Fruit fly (Drosophila melanogaster) whole organism, prepupa: ENCODE data around the gene tsl.

Experiments used
- Blimp-1 ChIP-seq: fragments of 200-800 bp; sonication (Bioruptor generic); optimal IDR thresholded peaks from 3 replicates; lab custom pipeline; 2017; ENCODE audit warnings: missing biosample characterization, missing genetic modification characterization, mild to moderate bottlenecking, moderate library complexity, missing genetic modification reagents
- CG10669 ChIP-seq: fragments of 200-800 bp; sonication (Bioruptor generic); optimal IDR thresholded peaks from 3 replicates; lab custom pipeline; 2018; ENCODE audit warnings: missing biosample characterization, mild to moderate bottlenecking, missing genetic modification characterization, moderate library complexity
- CG11294 ChIP-seq: fragments of 200-800 bp; sonication (Bioruptor generic); IDR thresholded peaks from 2 replicates; pipeline ENCODE4 v1.3.6; 2022; ENCODE audit warnings: missing biosample characterization, missing genetic modification characterization
- CG11762 ChIP-seq: fragments of 200-800 bp; sonication (Bioruptor generic); optimal IDR thresholded peaks from 3 replicates; lab custom pipeline; 2016; ENCODE audit warnings: missing biosample characterization, missing genetic modification characterization; ENCODE audit not compliant: insufficient read depth
- CG11902 ChIP-seq: fragments of 200-800 bp; sonication (Bioruptor generic); optimal IDR thresholded peaks from 3 replicates; lab custom pipeline; 2016; ENCODE audit warnings: missing biosample characterization, missing genetic modification characterization
- CG15336 ChIP-seq: fragments of 200-800 bp; sonication (Bioruptor generic); IDR thresholded peaks from 2 replicates; pipeline ENCODE4 v1.3.6; 2022; ENCODE audit warnings: missing biosample characterization, missing genetic modification characterization
- CG1621 ChIP-seq: fragments of 200-800 bp; sonication (Bioruptor generic); optimal IDR thresholded peaks from 3 replicates; lab custom pipeline; 2018; ENCODE audit warnings: missing biosample characterization, mild to moderate bottlenecking, missing genetic modification characterization
- CG16779 ChIP-seq: fragments of 200-800 bp; sonication (Bioruptor generic); optimal IDR thresholded peaks from 3 replicates; lab custom pipeline; 2017; ENCODE audit warnings: missing biosample characterization, mild to moderate bottlenecking, missing genetic modification characterization
- CG34406 ChIP-seq: fragments of 200-800 bp; sonication (Bioruptor generic); optimal IDR thresholded peaks from 3 replicates; lab custom pipeline; 2016; ENCODE audit warnings: missing biosample characterization, missing genetic modification characterization
- CG6163 ChIP-seq: fragments of 200-800 bp; sonication (Bioruptor generic); IDR thresholded peaks from 3 replicates; pipeline ENCODE4 v1.3.6; 2022; ENCODE audit warnings: missing biosample characterization, missing genetic modification characterization
- CG6276 ChIP-seq: fragments of 200-800 bp; sonication (Bioruptor generic); optimal IDR thresholded peaks from 2 replicates; lab custom pipeline; 2017; ENCODE audit warnings: missing biosample characterization, mild to moderate bottlenecking, missing genetic modification characterization
- CG6808 ChIP-seq: fragments of 200-800 bp; sonication (Bioruptor generic); optimal IDR thresholded peaks from 3 replicates; lab custom pipeline; 2017; ENCODE audit warnings: missing biosample characterization, missing genetic modification characterization, mild to moderate bottlenecking, moderate library complexity, missing genetic modification reagents
- CG6854 ChIP-seq: fragments of 200-800 bp; sonication (Bioruptor generic); optimal IDR thresholded peaks from 2 replicates; lab custom pipeline; 2017; ENCODE audit warnings: missing biosample characterization, mild to moderate bottlenecking, missing genetic modification characterization
- CG7368 ChIP-seq: fragments of 200-800 bp; sonication (Bioruptor generic); optimal IDR thresholded peaks from 3 replicates; lab custom pipeline; 2016; ENCODE audit warnings: missing biosample characterization, missing genetic modification characterization
- CG8632 ChIP-seq: fragments of 200-800 bp; sonication (Bioruptor generic); optimal IDR thresholded peaks from 3 replicates; lab custom pipeline; 2016; ENCODE audit warnings: missing biosample characterization, missing genetic modification characterization
- CG9139 ChIP-seq: fragments of 200-800 bp; sonication (Bioruptor generic); optimal IDR thresholded peaks from 3 replicates; lab custom pipeline; 2017; ENCODE audit warnings: missing biosample characterization, mild to moderate bottlenecking, missing genetic modification characterization
- Eip75B ChIP-seq: fragments of 200-800 bp; sonication (Bioruptor generic); optimal IDR thresholded peaks from 3 replicates; lab custom pipeline; 2016; ENCODE audit warnings: missing biosample characterization, missing genetic modification characterization
- Eip78C ChIP-seq: fragments of 200-800 bp; sonication (Bioruptor generic); peaks from one replicate; lab custom pipeline; 2016; ENCODE audit warnings: missing biosample characterization, missing genetic modification characterization
- Ets96B ChIP-seq: fragments of 200-800 bp; optimal IDR thresholded peaks from 2 replicates; lab custom pipeline; 2019; ENCODE audit warnings: missing biosample characterization, mild to moderate bottlenecking, missing genetic modification characterization, moderate library complexity
- Gug ChIP-seq: fragments of 200-800 bp; sonication (Bioruptor generic); IDR thresholded peaks from 2 replicates; pipeline ENCODE4 v1.3.6; 2022; ENCODE audit warnings: missing biosample characterization, missing genetic modification characterization
- Hr38 ChIP-seq: sonication (Bioruptor generic); optimal IDR thresholded peaks from 2 replicates; lab custom pipeline; 2016; ENCODE audit warnings: missing biosample characterization, missing genetic modification characterization
- Lpt ChIP-seq: fragments of 200-800 bp; sonication (Bioruptor generic); optimal IDR thresholded peaks from 3 replicates; lab custom pipeline; 2016; ENCODE audit warnings: missing biosample characterization, missing genetic modification characterization
- Sox102F ChIP-seq: fragments of 200-800 bp; sonication (Bioruptor generic); optimal IDR thresholded peaks from 2 replicates; lab custom pipeline; 2016; ENCODE audit warnings: missing biosample characterization, mild to moderate bottlenecking, missing genetic modification characterization
- achi ChIP-seq: fragments of 200-800 bp; sonication (Bioruptor generic); optimal IDR thresholded peaks from 3 replicates; lab custom pipeline; 2016; ENCODE audit warnings: missing biosample characterization, missing genetic modification characterization
- cyc ChIP-seq: fragments of 200-800 bp; sonication (Bioruptor generic); optimal IDR thresholded peaks from 3 replicates; lab custom pipeline; 2016; ENCODE audit warnings: missing biosample characterization, missing genetic modification characterization
- dac ChIP-seq: fragments of 200-800 bp; sonication (Bioruptor generic); optimal IDR thresholded peaks from 2 replicates; lab custom pipeline; 2017; ENCODE audit warnings: missing biosample characterization, mild to moderate bottlenecking, missing genetic modification characterization
- eg ChIP-seq: fragments of 200-800 bp; sonication (Bioruptor generic); IDR thresholded peaks from 3 replicates; pipeline ENCODE4 v1.3.6; 2022; ENCODE audit warnings: missing biosample characterization, missing genetic modification characterization
- esn ChIP-seq: fragments of 200-800 bp; sonication (Bioruptor generic); optimal IDR thresholded peaks from 2 replicates; lab custom pipeline; 2016; ENCODE audit warnings: missing biosample characterization, mild to moderate bottlenecking, missing genetic modification characterization, moderate library complexity
- fd59A ChIP-seq: fragments of 200-800 bp; sonication (Bioruptor generic); optimal IDR thresholded peaks from 2 replicates; lab custom pipeline; 2017; ENCODE audit warnings: missing biosample characterization, mild to moderate bottlenecking, missing genetic modification characterization, missing genetic modification reagents
- fd85E ChIP-seq: fragments of 200-800 bp; sonication (Bioruptor generic); optimal IDR thresholded peaks from 3 replicates; lab custom pipeline; 2016; ENCODE audit warnings: missing biosample characterization, missing genetic modification characterization
- fkh ChIP-seq: fragments of 200-800 bp; sonication (Bioruptor generic); optimal IDR thresholded peaks from 3 replicates; lab custom pipeline; 2017; ENCODE audit warnings: missing biosample characterization, mild to moderate bottlenecking, missing genetic modification characterization, moderate library complexity
- lz ChIP-seq: fragments of 200-800 bp; sonication (Bioruptor generic); optimal IDR thresholded peaks from 3 replicates; lab custom pipeline; 2016; ENCODE audit warnings: missing biosample characterization, missing genetic modification characterization
- net ChIP-seq: fragments of 200-800 bp; sonication (Bioruptor generic); optimal IDR thresholded peaks from 3 replicates; lab custom pipeline; 2016; ENCODE audit warnings: missing biosample characterization, missing genetic modification characterization
- pdm3 ChIP-seq: fragments of 200-800 bp; sonication (Bioruptor generic); optimal IDR thresholded peaks from 3 replicates; lab custom pipeline; 2016; ENCODE audit warnings: missing biosample characterization, missing genetic modification characterization
- spab ChIP-seq: fragments of 200-800 bp; sonication (Bioruptor generic); optimal IDR thresholded peaks from 2 replicates; lab custom pipeline; 2017; ENCODE audit warnings: missing biosample characterization, mild to moderate bottlenecking, missing genetic modification characterization, missing genetic modification reagents
- ss ChIP-seq, 2 experiments: fragments of 200-800 bp; sonication (Bioruptor generic); optimal IDR thresholded peaks; 2 replicates in 1 of 2; 3 replicates in 1 of 2; lab custom pipeline; 2017 to 2018; ENCODE audit warnings: mild to moderate bottlenecking in 2 of 2, missing biosample characterization in 2 of 2, missing genetic modification characterization in 2 of 2, moderate library complexity in 1 of 2
- svp ChIP-seq: fragments of 200-800 bp; sonication (Bioruptor generic); peaks from one replicate; lab custom pipeline; 2016; ENCODE audit warnings: missing biosample characterization, missing genetic modification characterization
- topi ChIP-seq: fragments of 200-800 bp; sonication (Bioruptor generic); optimal IDR thresholded peaks from 3 replicates; lab custom pipeline; 2016; ENCODE audit warnings: missing biosample characterization, missing genetic modification characterization
- vri ChIP-seq: fragments of 200-800 bp; sonication (Bioruptor generic); optimal IDR thresholded peaks from 3 replicates; lab custom pipeline; 2016; ENCODE audit warnings: missing biosample characterization, mild to moderate bottlenecking, missing genetic modification characterization

The tsl gene

DNA sequence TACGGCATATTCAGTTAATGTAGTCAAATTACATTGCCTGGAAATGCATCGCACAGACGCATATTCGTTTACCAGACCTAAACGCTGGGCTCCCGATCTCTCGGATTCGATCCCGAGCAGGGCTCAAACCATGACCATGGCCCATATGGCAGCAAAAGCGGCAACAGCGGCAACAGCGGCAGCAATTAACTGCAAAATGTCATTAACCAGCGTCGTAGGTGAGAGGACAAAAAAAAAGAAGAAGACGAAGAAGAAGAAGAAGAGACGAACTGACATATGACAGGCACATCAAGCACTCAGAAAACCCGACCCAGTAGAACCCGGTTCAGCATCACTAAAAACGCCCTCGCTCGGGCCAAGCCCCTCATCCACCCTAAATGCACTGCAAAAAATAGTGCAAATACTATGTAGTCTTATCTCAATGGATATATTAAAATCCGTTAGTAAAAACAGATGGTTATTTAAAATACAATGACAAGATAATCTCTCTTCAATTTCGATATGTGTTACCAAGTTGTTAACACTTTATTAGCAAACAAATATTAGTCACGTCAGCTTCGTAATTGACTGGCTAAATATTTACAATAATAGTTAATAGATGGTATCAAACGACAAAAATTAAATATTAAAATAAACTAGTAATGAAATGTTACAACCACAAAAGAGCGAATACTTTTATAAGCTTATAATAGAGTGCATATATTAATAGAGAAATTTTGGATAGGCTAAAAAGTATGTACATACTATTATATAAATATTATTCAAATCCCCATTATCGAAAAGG is 43.6 kb upstream of the tsl start (continued):
- TF ChIP-seq Eip78C (GFP tag; lab: Kevin White, UChicago): peak; percentile 87
- TF ChIP-seq dac (GFP tag; lab: Kevin White, UChicago): no peak
- TF ChIP-seq svp (GFP tag; lab: Kevin White, UChicago): peak; percentile 64
- TF ChIP-seq net (GFP tag; lab: Kevin White, UChicago): peak; percentile 14
- TF ChIP-seq CG6276: no peak
- TF ChIP-seq CG11762 (GFP tag; lab: Kevin White, UChicago): no peak
- no peak for TF ChIP-seq fkh
- TF ChIP-seq vri (GFP tag; lab: Kevin White, UChicago): no peak
- TF ChIP-seq pdm3 (GFP tag; lab: Kevin White, UChicago): peak; percentile 39
- TF ChIP-seq Eip75B: peak; percentile 17
- TF ChIP-seq CG16779 (tag; lab: Kevin White, UChicago): no peak
- TF ChIP-seq ss (GFP tag; optimal IDR thresholded peaks at IDR 0.05; lab: Kevin White, UChicago): peak; percentile 9 to 67
- TF ChIP-seq CG1621 (tag; lab: Kevin White, UChicago): no peak
- peak; percentile 35 for TF ChIP-seq CG34406 (GFP tag; lab: Kevin White, UChicago)

DNA sequence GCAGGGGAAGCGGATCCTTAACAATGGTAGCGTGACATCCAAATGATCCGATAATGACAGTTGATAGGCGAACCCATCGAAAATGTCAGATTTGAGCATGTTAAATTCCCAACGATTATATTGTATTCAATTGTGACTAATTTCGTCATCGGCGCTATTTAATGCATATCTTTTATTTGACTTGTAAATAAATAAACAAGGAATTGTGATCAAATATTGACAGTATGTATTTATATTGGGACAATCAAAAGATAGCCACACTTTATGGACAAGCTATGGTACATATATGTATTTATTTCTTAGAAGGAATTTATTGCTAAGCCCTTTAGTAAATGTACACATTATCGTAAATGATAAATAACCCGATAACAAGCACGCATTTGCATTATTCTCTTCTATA is 42.8 kb upstream of the tsl start:
- TF ChIP-seq CG9139 (GFP tag; lab: Kevin White, UChicago): no peak
- peak; percentile 57 for TF ChIP-seq Eip78C (GFP tag; lab: Kevin White, UChicago)
- TF ChIP-seq CG11294 (GFP tag; lab: Robert Waterston, UW): no peak
- no peak for TF ChIP-seq Hr38 (GFP tag; lab: Kevin White, UChicago)
- TF ChIP-seq Gug (GFP tag; lab: Robert Waterston, UW): no peak
- peak; percentile 54 for TF ChIP-seq fkh
- no peak for TF ChIP-seq dac (GFP tag; lab: Kevin White, UChicago)
- TF ChIP-seq topi (GFP tag; lab: Kevin White, UChicago): no peak
- TF ChIP-seq pdm3 (GFP tag; lab: Kevin White, UChicago): no peak
- no peak for TF ChIP-seq CG11902 (GFP tag; lab: Kevin White, UChicago)

- TF ChIP-seq fd59A (GFP tag; lab: Kevin White, UChicago) (peak; percentile 11), CG9139 (GFP tag; lab: Kevin White, UChicago) (peak; percentile 81), eg (0 out of 3 replicates have a peak, but pooled peaks have one; percentile 7), Blimp-1 (GFP tag; lab: Kevin White, UChicago) (no peak), fd85E (GFP tag; lab: Kevin White, UChicago) (no peak), CG6808 (GFP tag; lab: Kevin White, UChicago) (peak; percentile 71), Lpt (GFP tag; lab: Kevin White, UChicago) (no peak), svp (GFP tag; lab: Kevin White, UChicago) (no peak), CG8632 (GFP tag; lab: Kevin White, UChicago) (no peak), Eip75B (no peak), ss (GFP tag; optimal IDR thresholded peaks at IDR 0.05; lab: Kevin White, UChicago) (peak; percentile 69 to 80), CG1621 (tag; lab: Kevin White, UChicago) (peak; percentile 11), spab (GFP tag; lab: Kevin White, UChicago) (peak; percentile 45), CG6163 (GFP tag; lab: Robert Waterston, UW) (peak; percentile 14; the same call in 2 of the 3 replicates), CG6854 (GFP tag; lab: Kevin White, UChicago) (no peak)
Observed at dm6 chr3R:21824407-21825006, 42.2 kb upstream of the tsl start.

- TF ChIP-seq CG11294 (GFP tag; lab: Robert Waterston, UW): no peak
- no peak for TF ChIP-seq CG16779 (tag; lab: Kevin White, UChicago)
- 0 out of 3 replicates have a peak, but pooled peaks have one; percentile 53 for TF ChIP-seq CG6163 (GFP tag; lab: Robert Waterston, UW)
- peak; percentile 6 for TF ChIP-seq fkh
- TF ChIP-seq CG34406 (GFP tag; lab: Kevin White, UChicago): peak; percentile 44
- TF ChIP-seq Hr38 (GFP tag; lab: Kevin White, UChicago): no peak
- peak; percentile 85 for TF ChIP-seq CG10669 (GFP tag; lab: Kevin White, UChicago)
- peak; percentile 14 for TF ChIP-seq fd85E (GFP tag; lab: Kevin White, UChicago)
- TF ChIP-seq esn: peak; percentile 70
- TF ChIP-seq achi (GFP tag; lab: Kevin White, UChicago): peak; percentile 41
- peak; percentile 74 for TF ChIP-seq Eip78C (GFP tag; lab: Kevin White, UChicago)
- no peak for TF ChIP-seq Sox102F (GFP tag; lab: Kevin White, UChicago)
- peak; percentile 49 for TF ChIP-seq cyc (GFP tag; lab: Kevin White, UChicago)
- TF ChIP-seq CG15336 (GFP tag; lab: Robert Waterston, UW): no peak
- peak; percentile 38 for TF ChIP-seq spab (GFP tag; lab: Kevin White, UChicago)
- no peak for TF ChIP-seq CG1621 (tag; lab: Kevin White, UChicago)
- TF ChIP-seq lz (GFP tag; lab: Kevin White, UChicago): peak; percentile 26
- TF ChIP-seq CG7368: peak; percentile 57
- peak; percentile 79 for TF ChIP-seq Ets96B (tag; lab: Kevin White, UChicago)
- TF ChIP-seq Gug (GFP tag; lab: Robert Waterston, UW): no peak
- peak; percentile 71 for TF ChIP-seq topi (GFP tag; lab: Kevin White, UChicago)
Observed at dm6 chr3R:21823699-21824406, 41.5 kb upstream of the tsl start.
